Fruit fly (Drosophila melanogaster): ENCODE data around the gene PolA1.

The PolA1 gene

DNA sequence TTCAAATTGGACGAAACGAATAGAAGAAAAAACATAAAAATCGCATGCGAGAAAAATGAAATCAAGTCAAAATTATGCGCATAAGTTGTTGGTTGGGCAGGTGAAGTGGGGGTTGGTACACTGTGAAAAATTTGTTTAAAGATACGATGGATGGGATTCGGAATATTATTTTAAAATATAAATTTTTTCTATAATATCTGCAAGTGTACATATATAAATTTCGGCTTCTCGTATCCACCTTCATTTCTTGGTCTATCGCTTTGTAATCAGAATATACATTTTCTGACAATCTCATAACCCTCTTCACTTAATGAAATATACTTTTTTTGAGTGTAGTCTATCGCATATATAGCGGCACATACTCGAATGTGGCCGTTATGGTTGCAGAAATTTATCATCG lies 31.8 kb upstream of the PolA1 start (continued):
- TF ChIP-seq Ets21C (GFP tag; optimal IDR thresholded peaks at IDR 0.05) (no peak), Sox102F (GFP tag; optimal IDR thresholded peaks at IDR 0.05) (peak; percentile 16), fkh (GFP tag; optimal IDR thresholded peaks at IDR 0.05) (no peak), Met (GFP tag; optimal IDR thresholded peaks at IDR 0.05) (peak; percentile 42), CG4318 (GFP tag; optimal IDR thresholded peaks at IDR 0.05) (peak; percentile 81), Lpt (GFP tag; optimal IDR thresholded peaks at IDR 0.05) (peak; percentile 60), CG6808 (GFP tag; optimal IDR thresholded peaks at IDR 0.05) (no peak)

DNA sequence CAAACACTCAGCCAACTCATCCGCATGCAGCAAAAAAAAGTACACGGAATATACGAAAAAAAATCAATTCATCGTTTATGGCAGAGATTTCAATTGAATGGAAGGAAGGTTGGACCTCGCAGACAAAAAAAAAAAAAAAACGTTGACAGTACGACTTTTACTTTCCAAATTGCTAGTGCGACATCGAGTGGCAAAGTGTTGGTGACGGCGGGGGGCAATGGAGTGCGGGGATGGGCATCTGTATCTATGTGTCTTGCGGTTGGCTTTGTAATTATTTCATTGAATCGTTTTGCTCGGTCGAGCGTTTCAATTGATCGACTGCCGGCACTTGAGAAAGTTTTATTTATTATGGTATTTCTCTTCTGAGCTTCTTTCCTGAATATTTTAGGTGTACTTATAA lies 30.0 kb upstream of the PolA1 start:
- TF ChIP-seq CG11762 (GFP tag; optimal IDR thresholded peaks at IDR 0.05; ENCODE audit: insufficient read depth) (no peak), Eip93F (GFP tag; optimal IDR thresholded peaks at IDR 0.05) (no peak), CG6276 (GFP tag; optimal IDR thresholded peaks at IDR 0.05) (no peak), Gug (GFP tag; IDR thresholded peaks at IDR 0.05) (no peak), dsx (GFP tag; optimal IDR thresholded peaks at IDR 0.05; ENCODE audit: poor library complexity, severe bottlenecking) (no peak), Sox102F (GFP tag; optimal IDR thresholded peaks at IDR 0.05) (no peak), CG6854 (GFP tag; optimal IDR thresholded peaks at IDR 0.05) (no peak), eg (GFP tag; IDR thresholded peaks at IDR 0.05) (no peak), CG15336 (GFP tag; IDR thresholded peaks at IDR 0.05) (no peak), CG8632 (GFP tag; optimal IDR thresholded peaks at IDR 0.05) (no peak), cyc (GFP tag; optimal IDR thresholded peaks at IDR 0.05) (no peak), CG10631 (GFP tag; optimal IDR thresholded peaks at IDR 0.05) (no peak), CG6792 (GFP tag; optimal IDR thresholded peaks at IDR 0.05) (no peak), net (GFP tag; optimal IDR thresholded peaks at IDR 0.05) (no peak), CG6163 (GFP tag; IDR thresholded peaks at IDR 0.05) (no peak), CG11294 (GFP tag; IDR thresholded peaks at IDR 0.05) (no peak), CG9139 (GFP tag; optimal IDR thresholded peaks at IDR 0.05) (no peak)

DNA sequence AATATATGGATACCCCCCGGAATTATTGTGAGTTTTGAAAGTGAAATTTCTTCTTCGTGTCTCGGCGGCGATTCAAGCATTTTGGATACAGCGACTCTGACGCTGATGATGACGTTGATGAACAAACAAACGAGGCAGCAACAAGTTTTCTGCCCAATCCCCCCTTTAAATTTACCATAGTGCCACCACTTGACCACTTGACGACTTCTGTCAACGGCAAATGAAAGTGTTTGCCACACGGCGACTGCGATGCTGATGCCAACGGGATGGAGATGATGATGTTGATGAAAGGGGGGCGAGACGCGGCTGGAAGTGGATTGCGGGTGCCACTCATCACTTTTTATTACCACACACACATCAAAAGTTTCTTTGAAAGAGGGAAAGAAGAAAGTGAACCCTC lies 28.9 kb upstream of the PolA1 start:
- TF ChIP-seq Ets21C (GFP tag; optimal IDR thresholded peaks at IDR 0.05) (no peak), Blimp-1 (GFP tag; optimal IDR thresholded peaks at IDR 0.05) (peak; percentile 72), Eip78C (GFP tag) (peak; percentile 6)

DNA sequence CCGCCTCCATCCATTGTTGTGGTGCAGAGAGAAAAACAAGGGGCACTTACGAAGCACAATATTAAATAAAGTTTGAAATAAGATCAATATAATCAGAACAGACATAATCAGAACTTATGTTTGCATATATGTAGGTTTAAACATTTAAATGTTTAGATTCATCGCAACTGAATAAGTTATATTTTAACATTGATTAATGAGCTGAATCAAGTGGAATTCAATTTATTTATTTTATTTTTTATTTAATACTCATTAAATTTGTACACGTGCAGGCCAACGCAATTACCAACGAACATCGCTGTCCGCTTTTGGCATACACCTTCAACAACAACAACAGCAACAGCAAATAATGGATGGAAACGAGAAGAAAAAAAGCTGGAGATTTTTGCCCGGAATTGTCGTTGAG lies 27.3 kb upstream of the PolA1 start:
- TF ChIP-seq CG31627 (GFP tag; optimal IDR thresholded peaks at IDR 0.05) (peak; percentile 46), Hr4 (GFP tag; optimal IDR thresholded peaks at IDR 0.05) (peak; percentile 79), Sox15 (GFP tag; optimal IDR thresholded peaks at IDR 0.05) (peak; percentile 69), Hr39 (GFP tag; optimal IDR thresholded peaks at IDR 0.05) (peak; percentile 46), CG11294 (GFP tag; IDR thresholded peaks at IDR 0.05) (peak; percentile 53), CG4318 (GFP tag; optimal IDR thresholded peaks at IDR 0.05) (peak; percentile 83), CG8119 (GFP tag; IDR thresholded peaks at IDR 0.05) (peak; percentile 92), CG6808 (GFP tag; optimal IDR thresholded peaks at IDR 0.05) (peak; percentile 90), Smox (GFP tag; optimal IDR thresholded peaks at IDR 0.05) (peak; percentile 58), topi (GFP tag; optimal IDR thresholded peaks at IDR 0.05) (peak; percentile 72), Gug (GFP tag; IDR thresholded peaks at IDR 0.05) (peak; percentile 48), CG10669 (GFP tag; optimal IDR thresholded peaks at IDR 0.05) (peak; percentile 90), CG9139 (GFP tag; optimal IDR thresholded peaks at IDR 0.05) (peak; percentile 71), svp (GFP tag) (peak; percentile 87), pdm3 (GFP tag; optimal IDR thresholded peaks at IDR 0.05) (peak; percentile 81), Ets21C (GFP tag; optimal IDR thresholded peaks at IDR 0.05) (peak; percentile 20), CG32006 (GFP tag; optimal IDR thresholded peaks at IDR 0.05) (peak; percentile 92), Blimp-1 (GFP tag; optimal IDR thresholded peaks at IDR 0.05) (peak; percentile 32), vri (GFP tag; optimal IDR thresholded peaks at IDR 0.05) (no peak), CG8319 (GFP tag; optimal IDR thresholded peaks at IDR 0.05) (peak; percentile 77), CG6854 (GFP tag; optimal IDR thresholded peaks at IDR 0.05) (peak; percentile 0), CG6276 (GFP tag; optimal IDR thresholded peaks at IDR 0.05) (peak; percentile 81), CG15336 (GFP tag; IDR thresholded peaks at IDR 0.05) (peak; percentile 89), dsx (GFP tag; optimal IDR thresholded peaks at IDR 0.05; ENCODE audit: poor library complexity, severe bottlenecking) (peak; percentile 91), CG10631 (GFP tag; optimal IDR thresholded peaks at IDR 0.05) (peak; percentile 85), CG16779 (tag; optimal IDR thresholded peaks at IDR 0.05) (peak; percentile 72), fd85E (GFP tag; optimal IDR thresholded peaks at IDR 0.05) (no peak), fd59A (GFP tag; optimal IDR thresholded peaks at IDR 0.05) (peak; percentile 88), CG8632 (GFP tag; optimal IDR thresholded peaks at IDR 0.05) (peak; percentile 80), esn (GFP tag; optimal IDR thresholded peaks at IDR 0.05) (peak; percentile 76), CG7368 (GFP tag; optimal IDR thresholded peaks at IDR 0.05) (peak; percentile 79), OdsH (GFP tag; optimal IDR thresholded peaks at IDR 0.05) (peak; percentile 83), Sox14 (GFP tag; optimal IDR thresholded peaks at IDR 0.05) (peak; percentile 65)
